Worm (Caenorhabditis elegans) whole organism, L4 larva: Measurements from ENCODE around the gene ZK1240.9.

Experiments
- F26F4.8 ChIP-seq: fragments of 200-800 bp; sonication (Bioruptor generic); conservative IDR thresholded peaks from 2 replicates; pipeline ENCODE4 v1.3.6; 2022; ENCODE audit warnings: missing genetic modification characterization, missing compliant biosample characterization
- T26A8.4 ChIP-seq: fragments of 200-800 bp; sonication (Bioruptor generic); IDR thresholded peaks from 2 replicates; pipeline ENCODE4 v1.3.6; 2022; ENCODE audit warnings: missing genetic modification characterization, missing compliant biosample characterization
- Y48G9A.11 ChIP-seq: fragments of 200-800 bp; sonication (Bioruptor generic); IDR thresholded peaks from 2 replicates; pipeline ENCODE4 v1.3.6; 2022; ENCODE audit warnings: missing genetic modification reagents, missing genetic modification characterization, missing compliant biosample characterization
- aly-2 ChIP-seq: sonication (generic microtip); optimal IDR thresholded peaks from 2 replicates; lab custom pipeline; 2018; ENCODE audit warnings: missing biosample characterization, missing genetic modification characterization
- egl-27 ChIP-seq: sonication (generic microtip); optimal IDR thresholded peaks from 3 replicates; lab custom pipeline; 2017; ENCODE audit warnings: missing biosample characterization, missing genetic modification reagents, missing genetic modification characterization
- fkh-10 ChIP-seq: fragments of 150-350 bp; optimal IDR thresholded peaks from 2 replicates; lab custom pipeline; 2014; ENCODE audit warnings: missing biosample characterization, missing genetic modification reagents, missing genetic modification characterization
- fos-1 ChIP-seq: fragments of 150-350 bp; optimal IDR thresholded peaks from 2 replicates; lab custom pipeline; 2014; ENCODE audit warnings: missing biosample characterization, missing genetic modification characterization
- lin-39 ChIP-seq: fragments of 150-350 bp; optimal IDR thresholded peaks from 2 replicates; lab custom pipeline; 2014; ENCODE audit warnings: missing biosample characterization, missing genetic modification reagents, missing genetic modification characterization
- mdl-1 ChIP-seq, 2 experiments: fragments of 150-350 bp in 1 of 2; sonication (generic microtip) in 1 of 2; optimal IDR thresholded peaks; 2 replicates each; lab custom pipeline; 2014 to 2017; ENCODE audit warnings: missing biosample characterization in 2 of 2, missing genetic modification characterization in 2 of 2
- nhr-6 ChIP-seq: fragments of 150-350 bp; optimal IDR thresholded peaks from 2 replicates; lab custom pipeline; 2014; ENCODE audit warnings: missing biosample characterization, missing genetic modification characterization
- nhr-77 ChIP-seq: fragments of 150-350 bp; optimal IDR thresholded peaks from 2 replicates; lab custom pipeline; 2014; ENCODE audit warnings: missing biosample characterization, missing genetic modification characterization
- vab-7 ChIP-seq: fragments of 200-800 bp; sonication (Bioruptor generic); IDR thresholded peaks from 2 replicates; pipeline ENCODE4 v1.3.6; 2022; ENCODE audit warnings: missing genetic modification reagents, missing genetic modification characterization, missing compliant biosample characterization

DNA sequence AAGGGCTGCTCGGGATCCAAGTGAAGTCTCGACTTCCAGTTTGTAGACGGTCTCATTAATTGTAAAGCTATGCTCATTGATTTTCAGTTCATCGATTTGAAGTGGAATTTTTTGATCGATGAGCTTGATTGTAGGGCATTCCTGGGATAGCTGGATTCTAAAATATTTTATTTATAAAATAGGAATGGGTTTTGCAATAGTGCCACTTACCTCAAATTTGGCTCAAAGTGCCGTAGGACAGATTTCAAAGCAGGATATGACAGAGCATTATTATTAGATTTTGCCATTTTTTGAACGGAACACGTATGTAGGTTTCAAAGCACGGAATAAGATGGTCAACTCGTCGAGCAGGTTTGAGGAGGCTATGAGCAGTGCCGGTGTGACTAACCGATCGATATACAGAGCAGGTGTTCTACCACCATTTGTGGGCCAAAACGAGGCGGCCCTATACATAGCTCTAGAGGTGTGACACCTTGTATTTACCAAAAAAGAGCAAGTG, 22.1 kb upstream of the ZK1240.9 start, which contains the start of gene fbxc-25:
- TF ChIP-seq fkh-10 (GFP tag; lab: Kevin White, UChicago) (no peak), F26F4.8 (GFP tag; lab: Robert Waterston, UW) (no peak), Y48G9A.11 (no peak), egl-27 (tag; lab: Kevin White, UChicago) (no peak), lin-39 (tag; lab: Kevin White, UChicago) (no peak), fos-1 (tag; lab: Kevin White, UChicago) (no peak), nhr-77 (tag; lab: Kevin White, UChicago) (no peak), vab-7 (GFP tag; lab: Robert Waterston, UW) (no peak), aly-2 (tag; lab: Kevin White, UChicago) (no peak), mdl-1 (tag; optimal IDR thresholded peaks at IDR 0.05; lab: Kevin White, UChicago) (no peak), T26A8.4 (GFP tag; lab: Robert Waterston, UW) (no peak), nhr-6 (tag; lab: Kevin White, UChicago) (no peak)
